Fruit fly (Drosophila melanogaster) whole organism, embryonic: ENCODE measurements around the gene Hex-t2.

Source experiments
- B-H1 ChIP-seq: fragments of 200-800 bp; sonication (Bioruptor generic); IDR thresholded peaks from 3 replicates; pipeline ENCODE4 v1.3.6; 2022; ENCODE audit warnings: missing biosample characterization, missing genetic modification characterization
- CG10147 ChIP-seq: fragments of 200-800 bp; sonication (Bioruptor generic); optimal IDR thresholded peaks from 2 replicates; lab custom pipeline; 2019; ENCODE audit warnings: missing biosample characterization, mild to moderate bottlenecking, missing genetic modification characterization, moderate library complexity
- CG10209 ChIP-seq: fragments of 200-800 bp; sonication (Bioruptor generic); optimal IDR thresholded peaks from 3 replicates; lab custom pipeline; 2017; ENCODE audit warnings: missing biosample characterization, mild to moderate bottlenecking, missing genetic modification characterization, missing genetic modification reagents
- CG10543 ChIP-seq: fragments of 200-800 bp; sonication (Bioruptor generic); optimal IDR thresholded peaks from 3 replicates; lab custom pipeline; 2017; ENCODE audit warnings: missing biosample characterization, mild to moderate bottlenecking, missing genetic modification characterization, moderate library complexity
- CG10959 ChIP-seq: fragments of 200-800 bp; sonication (Bioruptor generic); IDR thresholded peaks from 2 replicates; pipeline ENCODE4 v1.3.6; 2022; ENCODE audit warnings: missing biosample characterization, missing genetic modification characterization
- CG12104 ChIP-seq: fragments of 200-800 bp; sonication (Bioruptor generic); optimal IDR thresholded peaks from 3 replicates; lab custom pipeline; 2016; ENCODE audit warnings: missing biosample characterization, missing genetic modification characterization
- CG13894 ChIP-seq: fragments of 200-800 bp; sonication (Bioruptor generic); optimal IDR thresholded peaks from 3 replicates; lab custom pipeline; 2018; ENCODE audit warnings: missing biosample characterization, mild to moderate bottlenecking, missing genetic modification characterization, moderate library complexity
- CG14050 ChIP-seq: fragments of 200-800 bp; sonication (Bioruptor generic); IDR thresholded peaks from 3 replicates; pipeline ENCODE4 v1.3.6; 2022; ENCODE audit warnings: missing biosample characterization, missing genetic modification characterization
- CG14441 ChIP-seq: fragments of 200-800 bp; sonication (Bioruptor generic); IDR thresholded peaks from 2 replicates; pipeline ENCODE4 v1.3.6; 2022; ENCODE audit warnings: missing biosample characterization, missing genetic modification characterization
- CG14667 ChIP-seq: fragments of 200-800 bp; sonication (Bioruptor generic); IDR thresholded peaks from 2 replicates; pipeline ENCODE4 v1.3.6; 2022; ENCODE audit warnings: missing biosample characterization, missing genetic modification characterization
- CG14710 ChIP-seq: fragments of 200-800 bp; sonication (Bioruptor generic); optimal IDR thresholded peaks from 3 replicates; lab custom pipeline; 2019; ENCODE audit warnings: missing biosample characterization, mild to moderate bottlenecking, missing genetic modification characterization, moderate library complexity
- CG16779 ChIP-seq: fragments of 200-800 bp; sonication (Bioruptor generic); IDR thresholded peaks from 2 replicates; pipeline ENCODE4 v1.3.6; 2022; ENCODE audit warnings: missing biosample characterization, missing genetic modification characterization
- CG17186 ChIP-seq: fragments of 200-800 bp; sonication (Bioruptor generic); optimal IDR thresholded peaks from 3 replicates; lab custom pipeline; 2017; ENCODE audit warnings: missing biosample characterization, missing genetic modification reagents, missing genetic modification characterization
- CG17359 ChIP-seq: fragments of 200-800 bp; sonication (Bioruptor generic); optimal IDR thresholded peaks from 3 replicates; lab custom pipeline; 2018; ENCODE audit warnings: missing biosample characterization, mild to moderate bottlenecking, missing genetic modification characterization, moderate library complexity
- CG17912 ChIP-seq: fragments of 200-800 bp; sonication (Bioruptor generic); optimal IDR thresholded peaks from 2 replicates; lab custom pipeline; 2018; ENCODE audit warnings: missing biosample characterization, mild to moderate bottlenecking, missing genetic modification characterization
- CG3065 ChIP-seq: fragments of 200-800 bp; sonication (Bioruptor generic); optimal IDR thresholded peaks from 2 replicates; lab custom pipeline; 2016; ENCODE audit warnings: missing biosample characterization, missing genetic modification characterization
- CG31365 ChIP-seq: fragments of 200-800 bp; sonication (Bioruptor generic); optimal IDR thresholded peaks from 2 replicates; lab custom pipeline; 2018; ENCODE audit warnings: missing biosample characterization, mild to moderate bottlenecking, missing genetic modification characterization
- CG34376 ChIP-seq: fragments of 200-800 bp; sonication (Bioruptor generic); optimal IDR thresholded peaks from 2 replicates; lab custom pipeline; 2018; ENCODE audit warnings: missing biosample characterization, mild to moderate bottlenecking, missing genetic modification characterization
- CG4730 ChIP-seq: fragments of 200-800 bp; sonication (Bioruptor generic); IDR thresholded peaks from 2 replicates; pipeline ENCODE4 v1.3.6; 2022; ENCODE audit warnings: missing biosample characterization, missing genetic modification characterization
- CG6272 ChIP-seq: fragments of 200-800 bp; sonication (Bioruptor generic); IDR thresholded peaks from 2 replicates; pipeline ENCODE4 v1.3.6; 2022; ENCODE audit warnings: missing biosample characterization, missing genetic modification characterization
- CG7786 ChIP-seq: fragments of 200-800 bp; sonication (Bioruptor generic); optimal IDR thresholded peaks from 2 replicates; lab custom pipeline; 2016; ENCODE audit warnings: missing biosample characterization, missing genetic modification characterization
- CkIIα-i1 ChIP-seq: fragments of 200-800 bp; sonication (Bioruptor generic); IDR thresholded peaks from 2 replicates; pipeline ENCODE4 v1.3.6; 2022; ENCODE audit warnings: missing biosample characterization, missing genetic modification characterization
- Deaf1 ChIP-seq: fragments of 200-800 bp; optimal IDR thresholded peaks from 3 replicates; lab custom pipeline; 2019; ENCODE audit warnings: missing biosample characterization, mild to moderate bottlenecking, missing genetic modification characterization, moderate library complexity
- Dip3 ChIP-seq: fragments of 200-800 bp; sonication (Bioruptor generic); optimal IDR thresholded peaks from 3 replicates; lab custom pipeline; 2016; ENCODE audit warnings: missing biosample characterization, missing genetic modification characterization
- ERR ChIP-seq: fragments of 200-800 bp; sonication (Bioruptor generic); optimal IDR thresholded peaks from 2 replicates; lab custom pipeline; 2016; ENCODE audit warnings: missing biosample characterization, missing genetic modification characterization
- Elba2 ChIP-seq: fragments of 200-800 bp; sonication (Bioruptor generic); optimal IDR thresholded peaks from 3 replicates; lab custom pipeline; 2016; ENCODE audit warnings: missing biosample characterization, missing genetic modification characterization
- Ets65A ChIP-seq: fragments of 200-800 bp; sonication (Bioruptor generic); peaks from one replicate; lab custom pipeline; 2016; ENCODE audit warnings: missing biosample characterization, missing genetic modification characterization
- HLH54F ChIP-seq: fragments of 200-800 bp; sonication (Bioruptor generic); optimal IDR thresholded peaks from 3 replicates; lab custom pipeline; 2016; ENCODE audit warnings: missing biosample characterization, missing genetic modification characterization
- Oli ChIP-seq: fragments of 200-800 bp; sonication (Bioruptor generic); optimal IDR thresholded peaks from 2 replicates; lab custom pipeline; 2018; ENCODE audit warnings: missing biosample characterization, mild to moderate bottlenecking, missing genetic modification characterization, moderate library complexity
- Rfx ChIP-seq: fragments of 200-800 bp; sonication (Bioruptor generic); IDR thresholded peaks from 2 replicates; pipeline ENCODE4 v1.3.6; 2022; ENCODE audit warnings: missing biosample characterization, missing genetic modification characterization
- Spps ChIP-seq: fragments of 200-800 bp; sonication (Bioruptor generic); optimal IDR thresholded peaks from 2 replicates; lab custom pipeline; 2018; ENCODE audit warnings: missing biosample characterization, mild to moderate bottlenecking, missing genetic modification characterization
- ab ChIP-seq: fragments of 200-800 bp; sonication (Bioruptor generic); optimal IDR thresholded peaks from 2 replicates; lab custom pipeline; 2016; ENCODE audit warnings: missing biosample characterization, missing genetic modification characterization
- al ChIP-seq: fragments of 200-800 bp; sonication (Bioruptor generic); IDR thresholded peaks from 2 replicates; pipeline ENCODE4 v1.3.6; 2022; ENCODE audit warnings: missing biosample characterization, missing genetic modification characterization
- ara ChIP-seq: fragments of 200-800 bp; sonication (Bioruptor generic); IDR thresholded peaks from 2 replicates; pipeline ENCODE4 v1.3.6; 2022; ENCODE audit warnings: missing biosample characterization, missing genetic modification characterization
- ase ChIP-seq: fragments of 200-800 bp; sonication (Bioruptor generic); IDR thresholded peaks from 3 replicates; pipeline ENCODE4 v1.3.6; 2022; ENCODE audit warnings: missing biosample characterization, missing genetic modification characterization
- cwo ChIP-seq: fragments of 200-800 bp; sonication (Bioruptor generic); optimal IDR thresholded peaks from 3 replicates; lab custom pipeline; 2017; ENCODE audit warnings: missing biosample characterization, missing genetic modification characterization, mild to moderate bottlenecking, moderate library complexity, missing genetic modification reagents
- danr ChIP-seq: fragments of 200-800 bp; sonication (Bioruptor generic); IDR thresholded peaks from 2 replicates; pipeline ENCODE4 v1.3.6; 2022; ENCODE audit warnings: missing biosample characterization, missing genetic modification characterization
- fd3F ChIP-seq: fragments of 200-800 bp; sonication (Bioruptor generic); optimal IDR thresholded peaks from 2 replicates; lab custom pipeline; 2018; ENCODE audit warnings: missing biosample characterization, mild to moderate bottlenecking, missing genetic modification characterization, moderate library complexity
- gcm2 ChIP-seq: fragments of 200-800 bp; sonication (Bioruptor generic); optimal IDR thresholded peaks from 2 replicates; lab custom pipeline; 2016; ENCODE audit warnings: missing biosample characterization, missing genetic modification characterization
- gem ChIP-seq: fragments of 200-800 bp; sonication (Bioruptor generic); optimal IDR thresholded peaks from 2 replicates; lab custom pipeline; 2019; ENCODE audit warnings: missing biosample characterization, mild to moderate bottlenecking, missing genetic modification characterization, moderate library complexity
- grn ChIP-seq: fragments of 200-800 bp; sonication (Bioruptor generic); optimal IDR thresholded peaks from 3 replicates; lab custom pipeline; 2017; ENCODE audit warnings: missing biosample characterization, missing genetic modification characterization
- ken ChIP-seq: fragments of 200-800 bp; sonication (Bioruptor generic); IDR thresholded peaks from 3 replicates; pipeline ENCODE4 v1.3.6; 2022; ENCODE audit warnings: missing biosample characterization, missing genetic modification characterization
- lilli ChIP-seq: fragments of 200-800 bp; sonication (Bioruptor generic); optimal IDR thresholded peaks from 3 replicates; lab custom pipeline; 2016; ENCODE audit warnings: missing biosample characterization, missing genetic modification characterization
- phol ChIP-seq: fragments of 200-800 bp; sonication (Bioruptor generic); optimal IDR thresholded peaks from 3 replicates; lab custom pipeline; 2018; ENCODE audit warnings: missing biosample characterization, mild to moderate bottlenecking, missing genetic modification characterization, moderate library complexity
- pzg ChIP-seq: fragments of 200-800 bp; sonication (Bioruptor generic); optimal IDR thresholded peaks from 3 replicates; lab custom pipeline; 2018; ENCODE audit warnings: missing biosample characterization, mild to moderate bottlenecking, missing genetic modification characterization, moderate library complexity
- run ChIP-seq: fragments of 200-800 bp; sonication (Bioruptor generic); optimal IDR thresholded peaks from 3 replicates; lab custom pipeline; 2018; ENCODE audit warnings: missing biosample characterization, mild to moderate bottlenecking, missing genetic modification characterization
- sc ChIP-seq, 3 experiments: fragments of >200 bp in 2 of 3; fragments of 200-800 bp in 1 of 3; sonication (Bioruptor generic) in 1 of 3; optimal IDR thresholded peaks; 2 replicates in 2 of 3; 3 replicates in 1 of 3; lab custom pipeline; 2017; ENCODE audit warnings: mild to moderate bottlenecking in 1 of 3, missing biosample characterization in 1 of 3, missing genetic modification characterization in 1 of 3, missing genetic modification reagents in 1 of 3
- seq ChIP-seq: fragments of 200-800 bp; sonication (Bioruptor generic); IDR thresholded peaks from 2 replicates; pipeline ENCODE4 v1.3.6; 2022; ENCODE audit warnings: missing biosample characterization, missing genetic modification characterization
- tll ChIP-seq, 2 experiments: fragments of 200-800 bp in 1 of 2; fragments of >200 bp in 1 of 2; sonication (Bioruptor generic) in 1 of 2; optimal IDR thresholded peaks; 2 replicates each; lab custom pipeline; 2017 to 2019; ENCODE audit warnings: missing biosample characterization in 2 of 2, missing genetic modification characterization in 2 of 2, mild to moderate bottlenecking in 1 of 2, moderate library complexity in 1 of 2
- wek ChIP-seq: fragments of 200-800 bp; sonication (Bioruptor generic); optimal IDR thresholded peaks from 3 replicates; lab custom pipeline; 2018; ENCODE audit warnings: missing biosample characterization, mild to moderate bottlenecking, missing genetic modification characterization, moderate library complexity
- yki ChIP-seq: fragments of >200 bp; optimal IDR thresholded peaks from 3 replicates; lab custom pipeline; 2018

Hex-t2 gene

dm6 chr3R:26409780-26410179 is 40.7 kb upstream of the Hex-t2 start (continued):
- no peak for TF ChIP-seq seq (GFP tag; lab: Robert Waterston, UW)
- TF ChIP-seq CG17912 (GFP tag; lab: Kevin White, UChicago), result no peak
- TF ChIP-seq fd3F (GFP tag; lab: Kevin White, UChicago), result no peak
- peak; percentile 18 for TF ChIP-seq cwo (GFP tag; lab: Kevin White, UChicago)
- TF ChIP-seq Oli, result no peak
- TF ChIP-seq ab (GFP tag; lab: Kevin White, UChicago), result no peak
- no peak for TF ChIP-seq Elba2
- no peak for TF ChIP-seq CG31365 (tag; lab: Kevin White, UChicago)
- TF ChIP-seq Dip3 (GFP tag; lab: Kevin White, UChicago), result no peak
- no peak for TF ChIP-seq tll (GFP tag; optimal IDR thresholded peaks at IDR 0.05; lab: Kevin White, UChicago)
- TF ChIP-seq B-H1 (GFP tag; lab: Robert Waterston, UW), result 0 out of 3 replicates have a peak, but pooled peaks have one; percentile 15
- no peak for TF ChIP-seq CkIIα-i1 (GFP tag; lab: Robert Waterston, UW)
- TF ChIP-seq ara (GFP tag; lab: Robert Waterston, UW), result no peak
- no peak for TF ChIP-seq pzg (GFP tag; lab: Kevin White, UChicago)
- TF ChIP-seq CG13894 (tag; lab: Kevin White, UChicago), result no peak
- no peak for TF ChIP-seq CG10959 (GFP tag; lab: Robert Waterston, UW)
- TF ChIP-seq CG7786 (GFP tag; lab: Kevin White, UChicago), result no peak
- no peak for TF ChIP-seq CG10209 (GFP tag; lab: Kevin White, UChicago)
- TF ChIP-seq ase, result peak; percentile 47; the same call in 1 of the 3 replicates
- no peak for TF ChIP-seq ken (GFP tag; lab: Robert Waterston, UW)
- no peak for TF ChIP-seq grn (GFP tag; lab: Kevin White, UChicago)
- TF ChIP-seq CG12104, result no peak
- no peak for TF ChIP-seq CG17359
- no peak for TF ChIP-seq run (tag; lab: Kevin White, UChicago)
- no peak for TF ChIP-seq CG14710 (tag; lab: Kevin White, UChicago)
- TF ChIP-seq CG16779 (GFP tag; lab: Robert Waterston, UW), result no peak
- 0 out of 2 replicates have a peak, but pooled peaks have one; percentile 21 for TF ChIP-seq Rfx (GFP tag; lab: Robert Waterston, UW)
- TF ChIP-seq CG10543, result no peak
- TF ChIP-seq CG3065, result no peak
- TF ChIP-seq Ets65A (GFP tag; lab: Kevin White, UChicago), result no peak
- TF ChIP-seq HLH54F (GFP tag; lab: Kevin White, UChicago), result no peak
- no peak for TF ChIP-seq sc (optimal IDR thresholded peaks at IDR 0.05; lab: Kevin White, UChicago)
- no peak for TF ChIP-seq sc (GFP tag; optimal IDR thresholded peaks at IDR 0.05; lab: Kevin White, UChicago)
- TF ChIP-seq CG14441, result peak; percentile 60
- no peak for TF ChIP-seq phol (tag; lab: Kevin White, UChicago)
- TF ChIP-seq al (GFP tag; lab: Robert Waterston, UW), result 0 out of 2 replicates have a peak, but pooled peaks have one; percentile 9
- TF ChIP-seq CG4730 (GFP tag; lab: Robert Waterston, UW), result no peak
- TF ChIP-seq ERR (GFP tag; lab: Kevin White, UChicago), result no peak
- no peak for TF ChIP-seq wek (GFP tag; lab: Kevin White, UChicago)
- peak; percentile 37 for TF ChIP-seq gem (tag; lab: Kevin White, UChicago)
- TF ChIP-seq CG14667, result peak; percentile 42; the same call in 1 of the 2 replicates
- no peak for TF ChIP-seq lilli (GFP tag; lab: Kevin White, UChicago)
- TF ChIP-seq CG6272 (GFP tag; lab: Robert Waterston, UW), result no peak
- TF ChIP-seq gcm2 (GFP tag; lab: Kevin White, UChicago), result no peak
- TF ChIP-seq CG17186 (GFP tag; lab: Kevin White, UChicago), result no peak
- peak; percentile 32; the same call in 1 of the 2 replicates for TF ChIP-seq danr (GFP tag; lab: Robert Waterston, UW)
- no peak for TF ChIP-seq Deaf1 (tag; lab: Kevin White, UChicago)
- TF ChIP-seq CG14050, result no peak; the same call in 2 of the 3 replicates
- no peak for TF ChIP-seq yki (lab: Kevin White, UChicago)
- no peak for TF ChIP-seq CG34376
- TF ChIP-seq CG10147 (GFP tag; lab: Kevin White, UChicago), result no peak
- TF ChIP-seq Spps (tag; lab: Kevin White, UChicago), result no peak
